Worm (Caenorhabditis elegans): Measurements from ENCODE around the gene Y102A5C.36.
A peak's percentile ranks its signal among the peaks of the same experiment; 100 is the strongest.

Y102A5C.36 gene

ce11 chrV:16919675-16920074 is 7.6 kb downstream of the Y102A5C.36 start (continued):
- TF ChIP-seq F57C9.4 (tag; optimal IDR thresholded peaks at IDR 0.05) (no peak), rcor-1 (GFP tag; IDR thresholded peaks at IDR 0.05) (no peak), hsf-1 (GFP tag; IDR thresholded peaks at IDR 0.05) (0 out of 2 replicates have a peak, but pooled peaks have one; percentile 42), tlf-1 (GFP tag; optimal IDR thresholded peaks at IDR 0.05) (peak; percentile 28), let-607 (tag; optimal IDR thresholded peaks at IDR 0.05) (no peak), aptf-3 (GFP tag; IDR thresholded peaks at IDR 0.05) (no peak)

ce11 chrV:16918378-16918777 is 8.9 kb downstream of the Y102A5C.36 start, which contains the start of the genes fbxa-206 and Y102A5C.2:
Gene fbxa-206 (minus strand): TSS chrV:16918478.
Gene Y102A5C.2 (plus strand): TSS chrV:16918731.
- TF ChIP-seq lsl-1 (GFP tag; optimal IDR thresholded peaks at IDR 0.05): peak; percentile 73
- TF ChIP-seq hrde-1 (tag; optimal IDR thresholded peaks at IDR 0.05; ENCODE audit: borderline replicate concordance): no peak

- no peak for TF ChIP-seq chd-7 (tag; optimal IDR thresholded peaks at IDR 0.05)
- TF ChIP-seq ztf-3 (GFP tag; optimal IDR thresholded peaks at IDR 0.05): no peak
- TF ChIP-seq pha-4 (tag; optimal IDR thresholded peaks at IDR 0.05): no peak
- TF ChIP-seq madf-8 (GFP tag; conservative IDR thresholded peaks at IDR 0.05): no peak
- no peak for TF ChIP-seq F52B5.7 (tag; optimal IDR thresholded peaks at IDR 0.05)
- no peak for TF ChIP-seq F22D6.2 (tag; optimal IDR thresholded peaks at IDR 0.05)
- no peak for TF ChIP-seq ztf-26 (tag; optimal IDR thresholded peaks at IDR 0.05)
- no peak for TF ChIP-seq repo-1 (tag; optimal IDR thresholded peaks at IDR 0.05)
- TF ChIP-seq F39B2.1 (GFP tag; IDR thresholded peaks at IDR 0.05): no peak
- no peak for TF ChIP-seq lin-54 (GFP tag; optimal IDR thresholded peaks at IDR 0.05)
- TF ChIP-seq ccch-3 (GFP tag; optimal IDR thresholded peaks at IDR 0.05): no peak
- no peak for TF ChIP-seq nhr-179 (tag; optimal IDR thresholded peaks at IDR 0.05)
- no peak for TF ChIP-seq T07F8.4 (tag; optimal IDR thresholded peaks at IDR 0.05)
These were observed 11.2 kb downstream of the Y102A5C.36 start, which contains the start of gene F09C6.10 for ce11 chrV:16916079-16916478. Gene F09C6.10 (minus strand): TSS chrV:16916179.

- TF ChIP-seq unc-130 (GFP tag; optimal IDR thresholded peaks at IDR 0.05) (no peak), lir-1 (GFP tag; conservative IDR thresholded peaks at IDR 0.05) (no peak), snpc-4 (GFP tag; optimal IDR thresholded peaks at IDR 0.05) (no peak), snpc-4 (tag; optimal IDR thresholded peaks at IDR 0.05) (no peak), T26A5.8 (tag; optimal IDR thresholded peaks at IDR 0.05) (no peak), Y53F4B.3 (GFP tag; IDR thresholded peaks at IDR 0.05) (no peak), F57A8.1 (GFP tag; optimal IDR thresholded peaks at IDR 0.05) (no peak), nhr-27 (tag; optimal IDR thresholded peaks at IDR 0.05) (no peak), F10E7.11 (tag; optimal IDR thresholded peaks at IDR 0.05) (no peak), ZK185.1 (tag; optimal IDR thresholded peaks at IDR 0.05; ENCODE audit: poor library complexity, severe bottlenecking) (no peak), F55B11.4 (tag; optimal IDR thresholded peaks at IDR 0.05; ENCODE audit: borderline replicate concordance, insufficient read depth) (no peak), somi-1 (GFP tag; optimal IDR thresholded peaks at IDR 0.05) (no peak), ztf-3 (GFP tag; optimal IDR thresholded peaks at IDR 0.05) (no peak), chd-7 (tag; optimal IDR thresholded peaks at IDR 0.05) (no peak)
These were observed 15.3 kb downstream of the Y102A5C.36 start, which contains the start of gene nhr-116 for ce11 chrV:16911934-16912333. Gene nhr-116 (plus strand): TSS chrV:16912234.

- TF ChIP-seq nhr-80 (tag; optimal IDR thresholded peaks at IDR 0.05) (peak; percentile 36), F39B2.1 (GFP tag; IDR thresholded peaks at IDR 0.05) (no peak), pha-4 (tag; optimal IDR thresholded peaks at IDR 0.05) (no peak), repo-1 (tag; optimal IDR thresholded peaks at IDR 0.05) (no peak)
These were observed 16.0 kb downstream of the Y102A5C.36 start for ce11 chrV:16911294-16911693.
